Fruit fly (Drosophila melanogaster) whole organism, prepupa: ENCODE measurements around the gene Ilk.

Experiments
- Blimp-1 ChIP-seq: fragments of 200-800 bp; sonication (Bioruptor generic); optimal IDR thresholded peaks from 3 replicates; lab custom pipeline; 2017; ENCODE audit warnings: missing biosample characterization, missing genetic modification characterization, mild to moderate bottlenecking, moderate library complexity, missing genetic modification reagents
- CG10631 ChIP-seq: fragments of 200-800 bp; sonication (Bioruptor generic); optimal IDR thresholded peaks from 2 replicates; lab custom pipeline; 2016; ENCODE audit warnings: missing biosample characterization, missing genetic modification characterization
- CG10669 ChIP-seq: fragments of 200-800 bp; sonication (Bioruptor generic); optimal IDR thresholded peaks from 3 replicates; lab custom pipeline; 2018; ENCODE audit warnings: missing biosample characterization, mild to moderate bottlenecking, missing genetic modification characterization, moderate library complexity
- CG11902 ChIP-seq: fragments of 200-800 bp; sonication (Bioruptor generic); optimal IDR thresholded peaks from 3 replicates; lab custom pipeline; 2016; ENCODE audit warnings: missing biosample characterization, missing genetic modification characterization
- CG1621 ChIP-seq: fragments of 200-800 bp; sonication (Bioruptor generic); optimal IDR thresholded peaks from 3 replicates; lab custom pipeline; 2018; ENCODE audit warnings: missing biosample characterization, mild to moderate bottlenecking, missing genetic modification characterization
- CG16779 ChIP-seq: fragments of 200-800 bp; sonication (Bioruptor generic); optimal IDR thresholded peaks from 3 replicates; lab custom pipeline; 2017; ENCODE audit warnings: missing biosample characterization, mild to moderate bottlenecking, missing genetic modification characterization
- CG32006 ChIP-seq: fragments of 200-800 bp; sonication (Bioruptor generic); optimal IDR thresholded peaks from 3 replicates; lab custom pipeline; 2017; ENCODE audit warnings: missing biosample characterization, mild to moderate bottlenecking, missing genetic modification characterization
- CG3919 ChIP-seq: fragments of 200-800 bp; sonication (Bioruptor generic); optimal IDR thresholded peaks from 3 replicates; lab custom pipeline; 2016; ENCODE audit warnings: missing biosample characterization, missing genetic modification characterization
- CG6163 ChIP-seq: fragments of 200-800 bp; sonication (Bioruptor generic); IDR thresholded peaks from 3 replicates; pipeline ENCODE4 v1.3.6; 2022; ENCODE audit warnings: missing biosample characterization, missing genetic modification characterization
- CG6276 ChIP-seq: fragments of 200-800 bp; sonication (Bioruptor generic); optimal IDR thresholded peaks from 2 replicates; lab custom pipeline; 2017; ENCODE audit warnings: missing biosample characterization, mild to moderate bottlenecking, missing genetic modification characterization
- CG6792 ChIP-seq: fragments of 200-800 bp; sonication (Bioruptor generic); optimal IDR thresholded peaks from 3 replicates; lab custom pipeline; 2016; ENCODE audit warnings: missing biosample characterization, missing genetic modification characterization
- CG8119 ChIP-seq: fragments of 200-800 bp; sonication (Bioruptor generic); IDR thresholded peaks from 3 replicates; pipeline ENCODE4 v1.3.6; 2022; ENCODE audit warnings: missing biosample characterization, missing genetic modification characterization
- CG8319 ChIP-seq: fragments of 200-800 bp; sonication (Bioruptor generic); optimal IDR thresholded peaks from 3 replicates; lab custom pipeline; 2016; ENCODE audit warnings: missing biosample characterization, missing genetic modification characterization
- CG8632 ChIP-seq: fragments of 200-800 bp; sonication (Bioruptor generic); optimal IDR thresholded peaks from 3 replicates; lab custom pipeline; 2016; ENCODE audit warnings: missing biosample characterization, missing genetic modification characterization
- CG9139 ChIP-seq: fragments of 200-800 bp; sonication (Bioruptor generic); optimal IDR thresholded peaks from 3 replicates; lab custom pipeline; 2017; ENCODE audit warnings: missing biosample characterization, mild to moderate bottlenecking, missing genetic modification characterization
- Eip78C ChIP-seq: fragments of 200-800 bp; sonication (Bioruptor generic); peaks from one replicate; lab custom pipeline; 2016; ENCODE audit warnings: missing biosample characterization, missing genetic modification characterization
- Eip93F ChIP-seq: fragments of 200-800 bp; sonication (Bioruptor generic); optimal IDR thresholded peaks from 2 replicates; lab custom pipeline; 2016; ENCODE audit warnings: missing biosample characterization, mild to moderate bottlenecking, missing genetic modification characterization
- Ets96B ChIP-seq: fragments of 200-800 bp; optimal IDR thresholded peaks from 2 replicates; lab custom pipeline; 2019; ENCODE audit warnings: missing biosample characterization, mild to moderate bottlenecking, missing genetic modification characterization, moderate library complexity
- Gug ChIP-seq: fragments of 200-800 bp; sonication (Bioruptor generic); IDR thresholded peaks from 2 replicates; pipeline ENCODE4 v1.3.6; 2022; ENCODE audit warnings: missing biosample characterization, missing genetic modification characterization
- Hr38 ChIP-seq: sonication (Bioruptor generic); optimal IDR thresholded peaks from 2 replicates; lab custom pipeline; 2016; ENCODE audit warnings: missing biosample characterization, missing genetic modification characterization
- Hr4 ChIP-seq: fragments of 200-800 bp; sonication (Bioruptor generic); optimal IDR thresholded peaks from 3 replicates; lab custom pipeline; 2016; ENCODE audit warnings: missing biosample characterization, missing genetic modification characterization
- Lpt ChIP-seq: fragments of 200-800 bp; sonication (Bioruptor generic); optimal IDR thresholded peaks from 3 replicates; lab custom pipeline; 2016; ENCODE audit warnings: missing biosample characterization, missing genetic modification characterization
- Met ChIP-seq: fragments of 200-800 bp; sonication (Bioruptor generic); optimal IDR thresholded peaks from 3 replicates; lab custom pipeline; 2016; ENCODE audit warnings: missing biosample characterization, missing genetic modification characterization
- OdsH ChIP-seq: fragments of 200-800 bp; sonication (Bioruptor generic); optimal IDR thresholded peaks from 3 replicates; lab custom pipeline; 2016; ENCODE audit warnings: missing biosample characterization, missing genetic modification characterization
- Smox ChIP-seq: fragments of 200-800 bp; sonication (Bioruptor generic); optimal IDR thresholded peaks from 3 replicates; lab custom pipeline; 2016; ENCODE audit warnings: missing biosample characterization, missing genetic modification characterization
- Sox102F ChIP-seq: fragments of 200-800 bp; sonication (Bioruptor generic); optimal IDR thresholded peaks from 2 replicates; lab custom pipeline; 2016; ENCODE audit warnings: missing biosample characterization, mild to moderate bottlenecking, missing genetic modification characterization
- Sox15 ChIP-seq: fragments of 200-800 bp; sonication (Bioruptor generic); optimal IDR thresholded peaks from 3 replicates; lab custom pipeline; 2016; ENCODE audit warnings: missing biosample characterization, missing genetic modification characterization
- acj6 ChIP-seq: fragments of 200-800 bp; sonication (Bioruptor generic); optimal IDR thresholded peaks from 3 replicates; lab custom pipeline; 2016; ENCODE audit warnings: missing biosample characterization, missing genetic modification characterization
- dsx ChIP-seq: fragments of 200-800 bp; optimal IDR thresholded peaks from 3 replicates; lab custom pipeline; 2019; ENCODE audit warnings: missing biosample characterization, mild to moderate bottlenecking, missing genetic modification characterization, moderate library complexity; ENCODE audit not compliant: poor library complexity, severe bottlenecking
- eg ChIP-seq: fragments of 200-800 bp; sonication (Bioruptor generic); IDR thresholded peaks from 3 replicates; pipeline ENCODE4 v1.3.6; 2022; ENCODE audit warnings: missing biosample characterization, missing genetic modification characterization
- esn ChIP-seq: fragments of 200-800 bp; sonication (Bioruptor generic); optimal IDR thresholded peaks from 2 replicates; lab custom pipeline; 2016; ENCODE audit warnings: missing biosample characterization, mild to moderate bottlenecking, missing genetic modification characterization, moderate library complexity
- fd59A ChIP-seq: fragments of 200-800 bp; sonication (Bioruptor generic); optimal IDR thresholded peaks from 2 replicates; lab custom pipeline; 2017; ENCODE audit warnings: missing biosample characterization, mild to moderate bottlenecking, missing genetic modification characterization, missing genetic modification reagents
- fkh ChIP-seq: fragments of 200-800 bp; sonication (Bioruptor generic); optimal IDR thresholded peaks from 3 replicates; lab custom pipeline; 2017; ENCODE audit warnings: missing biosample characterization, mild to moderate bottlenecking, missing genetic modification characterization, moderate library complexity
- lz ChIP-seq: fragments of 200-800 bp; sonication (Bioruptor generic); optimal IDR thresholded peaks from 3 replicates; lab custom pipeline; 2016; ENCODE audit warnings: missing biosample characterization, missing genetic modification characterization
- spab ChIP-seq: fragments of 200-800 bp; sonication (Bioruptor generic); optimal IDR thresholded peaks from 2 replicates; lab custom pipeline; 2017; ENCODE audit warnings: missing biosample characterization, mild to moderate bottlenecking, missing genetic modification characterization, missing genetic modification reagents
- ss ChIP-seq, 2 experiments: fragments of 200-800 bp; sonication (Bioruptor generic); optimal IDR thresholded peaks; 2 replicates in 1 of 2; 3 replicates in 1 of 2; lab custom pipeline; 2017 to 2018; ENCODE audit warnings: mild to moderate bottlenecking in 2 of 2, missing biosample characterization in 2 of 2, missing genetic modification characterization in 2 of 2, moderate library complexity in 1 of 2
- svp ChIP-seq: fragments of 200-800 bp; sonication (Bioruptor generic); peaks from one replicate; lab custom pipeline; 2016; ENCODE audit warnings: missing biosample characterization, missing genetic modification characterization
- topi ChIP-seq: fragments of 200-800 bp; sonication (Bioruptor generic); optimal IDR thresholded peaks from 3 replicates; lab custom pipeline; 2016; ENCODE audit warnings: missing biosample characterization, missing genetic modification characterization
- vri ChIP-seq: fragments of 200-800 bp; sonication (Bioruptor generic); optimal IDR thresholded peaks from 3 replicates; lab custom pipeline; 2016; ENCODE audit warnings: missing biosample characterization, mild to moderate bottlenecking, missing genetic modification characterization

Gene Ilk

dm6 chr3L:21201246-21201896, 15.3 kb upstream of the Ilk start:
- TF ChIP-seq fd59A (GFP tag; lab: Kevin White, UChicago) (no peak), fkh (GFP tag; lab: Kevin White, UChicago) (peak; percentile 73), vri (GFP tag; lab: Kevin White, UChicago) (no peak)

DNA sequence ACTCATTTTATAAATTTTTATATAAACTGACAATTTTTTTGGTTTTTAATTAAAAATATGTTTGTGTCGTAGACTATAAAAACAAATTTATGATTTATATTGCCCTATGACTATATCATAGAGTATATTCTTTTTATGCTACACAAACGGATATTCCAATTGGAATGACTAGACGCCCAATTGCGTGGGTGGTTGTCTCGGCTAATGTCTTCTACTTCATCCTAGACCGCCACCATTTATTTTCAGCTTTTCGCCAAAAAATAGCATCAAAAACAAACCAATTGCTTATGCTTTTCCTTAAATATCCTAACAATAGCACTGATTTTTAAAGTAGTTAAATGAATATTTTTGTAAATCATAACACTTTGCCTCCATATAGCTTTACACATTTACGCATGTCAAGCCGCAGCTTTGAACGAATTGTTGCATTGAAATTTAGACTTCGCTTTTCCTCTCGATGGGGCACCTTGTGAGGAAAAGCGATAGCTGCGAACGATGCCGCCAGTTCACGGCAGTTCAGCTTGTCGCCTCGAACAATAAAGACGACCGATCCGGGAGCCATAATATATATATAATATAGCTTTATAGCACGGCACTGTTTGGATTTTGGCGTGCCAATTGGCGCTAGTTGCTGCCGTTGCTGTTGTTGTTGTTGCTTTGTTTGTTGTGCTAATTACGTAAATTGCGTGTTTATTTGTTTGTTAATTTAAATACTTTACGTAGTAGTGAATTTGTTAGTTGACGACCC, 14.5 kb upstream of the Ilk start:
- TF ChIP-seq CG8632 (no peak), CG10631 (GFP tag; lab: Kevin White, UChicago) (no peak), svp (peak; percentile 75), CG32006 (GFP tag; lab: Kevin White, UChicago) (no peak), Ets96B (tag; lab: Kevin White, UChicago) (no peak), CG6792 (no peak), Hr38 (GFP tag; lab: Kevin White, UChicago) (no peak), Lpt (peak; percentile 5), CG3919 (GFP tag; lab: Kevin White, UChicago) (no peak), CG16779 (peak; percentile 10), CG8119 (GFP tag; lab: Robert Waterston, UW) (peak; percentile 40; the same call in 1 of the 3 replicates), Eip78C (GFP tag; lab: Kevin White, UChicago) (peak; percentile 82), Sox102F (GFP tag; lab: Kevin White, UChicago) (no peak), esn (GFP tag; lab: Kevin White, UChicago) (no peak), CG9139 (GFP tag; lab: Kevin White, UChicago) (no peak), Hr4 (GFP tag; lab: Kevin White, UChicago) (no peak), Met (no peak), Eip93F (no peak), CG11902 (no peak), eg (GFP tag; lab: Robert Waterston, UW) (no peak), dsx (GFP tag; lab: Kevin White, UChicago) (no peak), lz (GFP tag; lab: Kevin White, UChicago) (no peak), CG6163 (GFP tag; lab: Robert Waterston, UW) (no peak), Sox15 (GFP tag; lab: Kevin White, UChicago) (no peak), Gug (no peak), topi (GFP tag; lab: Kevin White, UChicago) (no peak), CG1621 (tag; lab: Kevin White, UChicago) (no peak), CG10669 (GFP tag; lab: Kevin White, UChicago) (no peak), acj6 (no peak), OdsH (GFP tag; lab: Kevin White, UChicago) (no peak), vri (GFP tag; lab: Kevin White, UChicago) (peak; percentile 30)

- TF ChIP-seq fkh (GFP tag; lab: Kevin White, UChicago) = peak; percentile 19
- TF ChIP-seq Hr38 (GFP tag; lab: Kevin White, UChicago) = no peak
- peak; percentile 51 for TF ChIP-seq Blimp-1 (GFP tag; lab: Kevin White, UChicago)
- peak; percentile 75 for TF ChIP-seq Eip78C (GFP tag; lab: Kevin White, UChicago)
- TF ChIP-seq Smox (GFP tag; lab: Kevin White, UChicago) = no peak
- TF ChIP-seq CG6792 = no peak
- TF ChIP-seq CG6163 (GFP tag; lab: Robert Waterston, UW) = peak; percentile 30; the same call in 1 of the 3 replicates
- no peak for TF ChIP-seq vri (GFP tag; lab: Kevin White, UChicago)
- no peak for TF ChIP-seq spab
- TF ChIP-seq CG10669 (GFP tag; lab: Kevin White, UChicago) = no peak
- peak; percentile 6 to 56 for TF ChIP-seq ss (GFP tag; optimal IDR thresholded peaks at IDR 0.05; lab: Kevin White, UChicago)
- TF ChIP-seq CG8319 (GFP tag; lab: Kevin White, UChicago) = no peak
- TF ChIP-seq CG6276 (GFP tag; lab: Kevin White, UChicago) = peak; percentile 41
- TF ChIP-seq, all 60 proteins: peak for 6
Measured at dm6 chr3L:21202777-21203282, 13.9 kb upstream of the Ilk start, which contains the start of the genes Targ1, CG10512 and Targ2. TSS of gene Targ1 (minus strand) at chr3L:21202882. TSS of gene CG10512 (plus strand) at chr3L:21202920. TSS of gene Targ2 (minus strand) at chr3L:21203232.
